Worm (Caenorhabditis elegans) whole organism, L4/young adult: Measurements from ENCODE around the gene clec-221.

Experiments
- W03F9.2 ChIP-seq: fragments of 150-350 bp; optimal IDR thresholded peaks from 2 replicates; lab custom pipeline; 2014; ENCODE audit warnings: missing biosample characterization, missing genetic modification characterization
- dao-5 ChIP-seq: sonication (generic microtip); optimal IDR thresholded peaks from 2 replicates; lab custom pipeline; 2016; ENCODE audit warnings: missing genotype, missing genetic modification characterization, moderate library complexity, missing compliant biosample characterization
- him-1 ChIP-seq: sonication (generic microtip); optimal IDR thresholded peaks from 2 replicates; lab custom pipeline; 2016; ENCODE audit warnings: missing genotype, missing genetic modification reagents, missing genetic modification characterization, missing compliant biosample characterization

DNA sequence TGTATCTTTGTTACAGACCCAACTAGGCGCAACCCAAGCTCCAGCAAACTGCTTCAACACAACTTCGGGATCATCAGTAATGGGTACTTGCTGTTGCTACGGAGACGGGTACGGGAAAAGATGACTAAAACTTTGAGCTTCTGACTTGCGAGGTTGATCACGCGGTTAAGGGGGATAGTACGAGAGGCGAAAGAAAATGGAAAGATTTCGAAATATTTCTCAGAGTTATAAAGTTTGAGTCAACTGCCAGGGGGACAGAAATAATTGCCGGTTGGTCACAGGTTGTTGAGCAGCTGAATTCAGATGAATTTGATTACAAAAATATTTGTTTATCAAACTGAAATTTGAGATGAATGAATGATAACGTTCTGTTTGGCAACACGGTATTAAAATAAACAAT, 28.6 kb downstream of the clec-221 start:
- no peak for TF ChIP-seq him-1 (tag; lab: Kevin White, UChicago)
- TF ChIP-seq dao-5 (tag; lab: Kevin White, UChicago), result no peak
- no peak for TF ChIP-seq W03F9.2 (tag; lab: Kevin White, UChicago)
